Worm (Caenorhabditis elegans) whole organism, L4 larva: Measurements from ENCODE around the gene ceh-27.

ENCODE experiments used
- D1046.2 ChIP-seq: fragments of 200-800 bp; sonication (Bioruptor generic); IDR thresholded peaks from 2 replicates; pipeline ENCODE4 v1.3.6; 2022; ENCODE audit warnings: missing genetic modification characterization, missing compliant biosample characterization
- F26F4.8 ChIP-seq: fragments of 200-800 bp; sonication (Bioruptor generic); conservative IDR thresholded peaks from 2 replicates; pipeline ENCODE4 v1.3.6; 2022; ENCODE audit warnings: missing genetic modification characterization, missing compliant biosample characterization
- F37D6.2 ChIP-seq: sonication (generic microtip); optimal IDR thresholded peaks from 2 replicates; lab custom pipeline; 2016; ENCODE audit warnings: mild to moderate bottlenecking, missing genetic modification characterization, missing compliant biosample characterization
- F44E2.7 ChIP-seq: fragments of 200-800 bp; sonication (Bioruptor generic); IDR thresholded peaks from 2 replicates; pipeline ENCODE4 v2.1.2; 2022; ENCODE audit warnings: missing genetic modification characterization, missing compliant biosample characterization
- F49E8.2 ChIP-seq: sonication (generic microtip); optimal IDR thresholded peaks from 2 replicates; lab custom pipeline; 2016; ENCODE audit warnings: missing compliant biosample characterization, mild to moderate bottlenecking, missing genetic modification characterization, borderline replicate concordance
- T26A8.4 ChIP-seq: fragments of 200-800 bp; sonication (Bioruptor generic); IDR thresholded peaks from 2 replicates; pipeline ENCODE4 v1.3.6; 2022; ENCODE audit warnings: missing genetic modification characterization, missing compliant biosample characterization
- Y5F2A.4 ChIP-seq: fragments of 200-800 bp; sonication (Bioruptor generic); optimal IDR thresholded peaks from 2 replicates; lab custom pipeline; 2018; ENCODE audit warnings: mild to moderate bottlenecking, missing genetic modification characterization, missing compliant biosample characterization
- ZK337.2 ChIP-seq: fragments of 200-800 bp; sonication (Bioruptor generic); IDR thresholded peaks from 2 replicates; pipeline ENCODE4 v1.3.6; 2022; ENCODE audit warnings: missing genetic modification reagents, missing genetic modification characterization, missing compliant biosample characterization
- aha-1 ChIP-seq: fragments of 150-350 bp; peaks from one replicate; lab custom pipeline; 2014; ENCODE audit warnings: missing biosample characterization, missing genetic modification characterization
- ceh-20 ChIP-seq: fragments of 200-800 bp; sonication (Bioruptor generic); IDR thresholded peaks from 2 replicates; pipeline ENCODE4 v1.3.6; 2022; ENCODE audit warnings: missing genetic modification reagents, missing genetic modification characterization, missing compliant biosample characterization
- ceh-44 ChIP-seq: fragments of 200-800 bp; sonication (Bioruptor generic); IDR thresholded peaks from 2 replicates; pipeline ENCODE4 v1.3.6; 2022; ENCODE audit warnings: missing genetic modification reagents, missing genetic modification characterization, missing compliant biosample characterization
- ceh-82 ChIP-seq: sonication (generic microtip); optimal IDR thresholded peaks from 2 replicates; lab custom pipeline; 2017; ENCODE audit warnings: missing biosample characterization, missing genetic modification characterization
- cey-2 ChIP-seq: sonication (generic microtip); optimal IDR thresholded peaks from 3 replicates; lab custom pipeline; 2017; ENCODE audit warnings: missing genetic modification characterization, mild to moderate bottlenecking, missing compliant biosample characterization, antibody characterized with exemption, borderline replicate concordance; ENCODE audit not compliant: insufficient read depth
- dmd-8 ChIP-seq: fragments of 200-800 bp; sonication (Bioruptor generic); IDR thresholded peaks from 2 replicates; pipeline ENCODE4 v1.3.6; 2022; ENCODE audit warnings: missing genetic modification characterization, missing compliant biosample characterization
- egl-27 ChIP-seq: sonication (generic microtip); optimal IDR thresholded peaks from 3 replicates; lab custom pipeline; 2017; ENCODE audit warnings: missing biosample characterization, missing genetic modification reagents, missing genetic modification characterization
- fos-1 ChIP-seq: fragments of 150-350 bp; optimal IDR thresholded peaks from 2 replicates; lab custom pipeline; 2014; ENCODE audit warnings: missing biosample characterization, missing genetic modification characterization
- gei-8 ChIP-seq: fragments of 200-800 bp; sonication (Bioruptor generic); optimal IDR thresholded peaks from 2 replicates; lab custom pipeline; 2018; ENCODE audit warnings: mild to moderate bottlenecking, missing genetic modification characterization, missing compliant biosample characterization
- hif-1 ChIP-seq, 2 experiments: sonication (generic microtip); optimal IDR thresholded peaks; 2 replicates each; lab custom pipeline; 2016 to 2017; ENCODE audit warnings: missing compliant biosample characterization in 2 of 2, missing genetic modification characterization in 2 of 2, missing genetic modification reagents in 2 of 2, missing genotype in 2 of 2, mild to moderate bottlenecking in 1 of 2
- hlh-11 ChIP-seq: fragments of 200-800 bp; sonication (Bioruptor generic); optimal IDR thresholded peaks from 2 replicates; lab custom pipeline; 2018; ENCODE audit warnings: mild to moderate bottlenecking, missing genetic modification characterization, missing compliant biosample characterization
- hlh-30 ChIP-seq: sonication (generic microtip); optimal IDR thresholded peaks from 2 replicates; lab custom pipeline; 2017; ENCODE audit warnings: antibody characterized with exemption, mild to moderate bottlenecking, missing genetic modification characterization, missing compliant biosample characterization; ENCODE audit not compliant: insufficient read depth
- hmg-1.1 ChIP-seq: fragments of 200-800 bp; sonication (Bioruptor generic); IDR thresholded peaks from 2 replicates; pipeline ENCODE4 v1.3.6; 2022; ENCODE audit warnings: missing genetic modification reagents, missing genetic modification characterization, missing compliant biosample characterization
- lin-15B ChIP-seq: fragments of 150-350 bp; sonication (generic microtip); optimal IDR thresholded peaks from 3 replicates; lab custom pipeline; 2014; ENCODE audit warnings: missing biosample characterization, missing genetic modification characterization
- lin-39 ChIP-seq: fragments of 150-350 bp; optimal IDR thresholded peaks from 2 replicates; lab custom pipeline; 2014; ENCODE audit warnings: missing biosample characterization, missing genetic modification reagents, missing genetic modification characterization
- madf-5 ChIP-seq, 2 experiments: fragments of 200-800 bp; sonication (Bioruptor generic); IDR thresholded peaks; 2 replicates each; pipeline ENCODE4 v1.3.6; 2022; ENCODE audit warnings: missing compliant biosample characterization in 2 of 2, missing genetic modification characterization in 2 of 2
- mdl-1 ChIP-seq, 2 experiments: fragments of 150-350 bp in 1 of 2; sonication (generic microtip) in 1 of 2; optimal IDR thresholded peaks; 2 replicates each; lab custom pipeline; 2014 to 2017; ENCODE audit warnings: missing biosample characterization in 2 of 2, missing genetic modification characterization in 2 of 2
- mdt-29 ChIP-seq: fragments of 200-800 bp; sonication (Bioruptor generic); IDR thresholded peaks from 2 replicates; pipeline ENCODE4 v1.3.6; 2022; ENCODE audit warnings: missing genetic modification reagents, missing genetic modification characterization, missing compliant biosample characterization
- mep-1 ChIP-seq: fragments of 150-350 bp; sonication (generic microtip); optimal IDR thresholded peaks from 3 replicates; lab custom pipeline; 2014; ENCODE audit warnings: missing biosample characterization, missing genetic modification characterization
- mes-2 ChIP-seq: sonication (generic microtip); optimal IDR thresholded peaks from 2 replicates; lab custom pipeline; 2016; ENCODE audit warnings: missing genotype, mild to moderate bottlenecking, missing genetic modification characterization, missing compliant biosample characterization; ENCODE audit not compliant: poor library complexity, severe bottlenecking
- mxl-3 ChIP-seq: fragments of 200-800 bp; sonication (Bioruptor generic); optimal IDR thresholded peaks from 2 replicates; lab custom pipeline; 2018; ENCODE audit warnings: mild to moderate bottlenecking, missing genetic modification characterization, missing compliant biosample characterization
- nhr-10 ChIP-seq: fragments of 150-350 bp; optimal IDR thresholded peaks from 2 replicates; lab custom pipeline; 2014; ENCODE audit warnings: missing biosample characterization, missing genetic modification characterization
- nhr-111 ChIP-seq: fragments of 200-800 bp; sonication (Bioruptor generic); optimal IDR thresholded peaks from 2 replicates; lab custom pipeline; 2018; ENCODE audit warnings: mild to moderate bottlenecking, missing genetic modification characterization, missing compliant biosample characterization
- nhr-28 ChIP-seq: fragments of 150-350 bp; optimal IDR thresholded peaks from 2 replicates; lab custom pipeline; 2014; ENCODE audit warnings: missing biosample characterization, missing genetic modification characterization
- nhr-76 ChIP-seq: fragments of 150-350 bp; optimal IDR thresholded peaks from 2 replicates; lab custom pipeline; 2014; ENCODE audit warnings: missing biosample characterization, missing genetic modification characterization
- rbr-2 ChIP-seq: sonication (generic microtip); optimal IDR thresholded peaks from 2 replicates; lab custom pipeline; 2016; ENCODE audit warnings: missing genotype, missing genetic modification characterization, missing compliant biosample characterization
- sdz-12 ChIP-seq: fragments of 200-800 bp; sonication (Bioruptor generic); optimal IDR thresholded peaks from 2 replicates; lab custom pipeline; 2018; ENCODE audit warnings: mild to moderate bottlenecking, missing genetic modification characterization, missing compliant biosample characterization
- set-16 ChIP-seq: fragments of 200-800 bp; sonication (Bioruptor generic); IDR thresholded peaks from 2 replicates; pipeline ENCODE4 v1.3.6; 2022; ENCODE audit warnings: missing genetic modification reagents, missing genetic modification characterization, missing compliant biosample characterization
- unc-39 ChIP-seq: sonication (generic microtip); optimal IDR thresholded peaks from 2 replicates; lab custom pipeline; 2017; ENCODE audit warnings: missing biosample characterization, missing genetic modification characterization
- unc-62 ChIP-seq, 3 experiments: fragments of 150-350 bp in 1 of 3; sonication (generic microtip); optimal IDR thresholded peaks in 2 of 3; peaks in 1 of 3; 1 replicate in 1 of 3; 2 replicates in 2 of 3; lab custom pipeline; 2014 to 2017; ENCODE audit warnings: missing biosample characterization in 3 of 3, missing genetic modification characterization in 3 of 3, missing genetic modification reagents in 3 of 3, missing genotype in 1 of 3
- zfp-2 ChIP-seq: sonication (generic microtip); optimal IDR thresholded peaks from 2 replicates; lab custom pipeline; 2016; ENCODE audit warnings: mild to moderate bottlenecking, missing genetic modification characterization, missing compliant biosample characterization
- ztf-11 ChIP-seq: fragments of 150-350 bp; optimal IDR thresholded peaks from 2 replicates; lab custom pipeline; 2014; ENCODE audit warnings: missing biosample characterization, missing genetic modification characterization
- ztf-7 ChIP-seq: fragments of 150-350 bp; optimal IDR thresholded peaks from 2 replicates; lab custom pipeline; 2014; ENCODE audit warnings: missing biosample characterization, missing genetic modification characterization

The ceh-27 gene

ce11 chrV:11686877-11687276 is 22.0 kb upstream of the ceh-27 start, which contains the start of gene W05E10.2:
W05E10.2 (plus strand) TSS chrV:11687177.
- TF ChIP-seq set-16 (GFP tag; lab: Robert Waterston, UW) (no peak), dmd-8 (GFP tag; lab: Robert Waterston, UW) (no peak), unc-39 (tag; lab: Kevin White, UChicago) (no peak), madf-5 (GFP tag; IDR thresholded peaks at IDR 0.05; lab: Robert Waterston, UW) (no peak), lin-39 (tag; lab: Kevin White, UChicago) (no peak), zfp-2 (tag; lab: Kevin White, UChicago) (no peak), sdz-12 (no peak), T26A8.4 (GFP tag; lab: Robert Waterston, UW) (no peak), Y5F2A.4 (no peak), F44E2.7 (GFP tag; lab: Robert Waterston, UW) (no peak), egl-27 (tag; lab: Kevin White, UChicago) (no peak), nhr-111 (GFP tag; lab: Kevin White, UChicago) (no peak)

DNA sequence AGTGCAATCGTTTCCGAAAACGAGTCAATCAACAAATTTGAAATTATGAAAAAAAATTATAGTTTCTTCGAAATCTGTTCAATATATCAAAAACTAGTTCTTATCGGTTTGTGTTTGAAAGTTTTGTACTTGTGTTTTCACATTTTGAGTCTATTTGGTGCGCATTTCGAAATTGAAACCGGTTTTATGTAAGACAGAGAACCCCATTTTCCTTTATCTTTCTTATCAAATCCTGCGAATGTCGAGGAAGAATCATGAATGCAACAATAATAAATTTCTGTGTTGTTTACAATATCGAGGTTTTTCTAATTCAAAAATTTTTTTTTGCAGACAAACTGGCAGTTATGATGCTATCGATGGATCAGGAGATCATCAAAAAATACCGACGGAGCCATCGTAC is 18.0 kb upstream of the ceh-27 start:
- no peak for TF ChIP-seq hlh-11 (tag; lab: Kevin White, UChicago)
- TF ChIP-seq hmg-1.1: no peak
- TF ChIP-seq F37D6.2 (tag; lab: Kevin White, UChicago): no peak
- TF ChIP-seq F49E8.2 (tag; lab: Kevin White, UChicago): no peak
- no peak for TF ChIP-seq cey-2
- TF ChIP-seq ztf-11 (tag; lab: Kevin White, UChicago): no peak

DNA sequence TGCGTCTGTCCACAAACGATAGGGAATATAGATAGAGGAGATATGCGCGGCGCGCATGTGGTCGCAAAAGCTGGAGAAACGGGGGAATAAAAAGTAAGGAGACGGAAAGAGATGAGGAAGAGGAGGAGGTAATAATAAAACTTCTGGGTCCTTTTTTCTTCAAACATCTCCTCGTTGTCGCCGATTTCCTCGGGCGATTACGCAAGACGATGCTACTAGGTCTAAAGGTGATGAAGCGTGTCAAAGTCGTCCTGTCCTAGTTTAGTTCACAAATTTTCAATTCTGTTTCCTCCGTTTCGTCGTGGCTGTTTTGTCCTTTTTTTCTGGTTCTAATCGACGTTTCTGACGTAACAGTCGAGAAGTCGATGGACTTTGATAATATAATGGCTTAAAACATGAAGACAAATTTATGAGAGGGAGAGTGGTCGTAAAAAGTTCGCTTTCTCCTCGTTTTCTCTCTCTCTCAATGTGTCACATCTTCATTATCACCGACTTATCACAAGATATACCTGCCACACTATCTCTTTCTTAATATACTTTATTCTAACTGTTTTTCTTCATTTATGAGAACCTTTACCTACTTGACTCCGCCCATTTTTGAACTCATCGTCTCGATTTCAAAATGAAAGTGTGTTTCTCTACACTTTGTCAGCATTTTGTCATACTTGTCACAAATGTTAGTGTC is 15.8 kb upstream of the ceh-27 start:
- no peak for TF ChIP-seq hif-1 (tag; optimal IDR thresholded peaks at IDR 0.05; lab: Kevin White, UChicago)
- TF ChIP-seq ceh-82 (tag; lab: Kevin White, UChicago): no peak
- peak in 1 of 2 experiments; percentile 46 for TF ChIP-seq mdl-1 (tag; optimal IDR thresholded peaks at IDR 0.05; lab: Kevin White, UChicago)
- TF ChIP-seq unc-39 (tag; lab: Kevin White, UChicago): no peak
- no peak for TF ChIP-seq nhr-76 (tag; lab: Kevin White, UChicago)
- no peak for TF ChIP-seq set-16 (GFP tag; lab: Robert Waterston, UW)
- TF ChIP-seq dmd-8 (GFP tag; lab: Robert Waterston, UW): no peak
- peak; percentile 22 for TF ChIP-seq nhr-28 (tag; lab: Kevin White, UChicago)
- TF ChIP-seq lin-15B (tag; lab: Kevin White, UChicago): no peak
- TF ChIP-seq aha-1 (tag; lab: Kevin White, UChicago): peak; percentile 85
- no peak for TF ChIP-seq gei-8
- TF ChIP-seq mxl-3 (GFP tag; lab: Kevin White, UChicago): peak; percentile 65
- TF ChIP-seq hlh-30 (tag; lab: Kevin White, UChicago): peak; percentile 37
- no peak for TF ChIP-seq ztf-7
- peak in 1 of 2 experiments; percentile 93 for TF ChIP-seq unc-62 (GFP tag; optimal IDR thresholded peaks at IDR 0.05 in 1 of 2; lab: Kevin White, UChicago)
- no peak for TF ChIP-seq unc-62 (tag; optimal IDR thresholded peaks at IDR 0.05; lab: Kevin White, UChicago)
- no peak for TF ChIP-seq D1046.2
- no peak for TF ChIP-seq mes-2 (tag; lab: Kevin White, UChicago)
- TF ChIP-seq F26F4.8 (GFP tag; lab: Robert Waterston, UW): no peak
- no peak for TF ChIP-seq F44E2.7 (GFP tag; lab: Robert Waterston, UW)
- no peak for TF ChIP-seq fos-1 (tag; lab: Kevin White, UChicago)
- no peak for TF ChIP-seq mdt-29
- no peak for TF ChIP-seq nhr-10
- TF ChIP-seq ceh-20 (GFP tag; lab: Robert Waterston, UW): no peak
- TF ChIP-seq rbr-2 (tag; lab: Kevin White, UChicago): no peak
- TF ChIP-seq mep-1 (tag; lab: Kevin White, UChicago): peak; percentile 0
- peak; percentile 8 for TF ChIP-seq hlh-11 (tag; lab: Kevin White, UChicago)
- no peak for TF ChIP-seq ceh-44 (GFP tag; lab: Robert Waterston, UW)
- TF ChIP-seq ZK337.2 (GFP tag; lab: Robert Waterston, UW): no peak
